Worm (Caenorhabditis elegans): ENCODE measurements around the gene clec-137.

The clec-137 gene

DNA sequence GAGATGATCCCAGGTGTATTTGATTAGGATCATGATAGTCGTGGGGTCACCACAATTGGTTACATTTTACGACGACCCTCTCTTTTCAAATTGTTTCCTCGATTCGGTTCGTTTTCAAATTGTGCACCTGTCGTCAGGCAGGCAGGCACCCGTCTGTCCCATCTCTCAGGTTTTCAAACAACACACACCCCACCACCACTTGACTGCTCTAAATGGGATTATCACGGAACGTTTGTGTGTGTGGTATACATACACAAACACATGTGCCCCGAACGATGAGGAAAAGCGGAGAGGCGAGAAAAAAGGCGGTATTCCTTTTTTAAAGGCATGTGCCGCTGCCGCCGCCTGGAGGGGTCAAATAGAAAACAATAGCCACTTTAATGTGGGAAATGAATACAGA, 32.6 kb downstream of the clec-137 start:
- TF ChIP-seq ceh-36 (tag; optimal IDR thresholded peaks at IDR 0.05) (peak; percentile 54), ceh-13 (GFP tag; optimal IDR thresholded peaks at IDR 0.05) (no peak), hmg-4 (GFP tag; optimal IDR thresholded peaks at IDR 0.05) (peak; percentile 10)

DNA sequence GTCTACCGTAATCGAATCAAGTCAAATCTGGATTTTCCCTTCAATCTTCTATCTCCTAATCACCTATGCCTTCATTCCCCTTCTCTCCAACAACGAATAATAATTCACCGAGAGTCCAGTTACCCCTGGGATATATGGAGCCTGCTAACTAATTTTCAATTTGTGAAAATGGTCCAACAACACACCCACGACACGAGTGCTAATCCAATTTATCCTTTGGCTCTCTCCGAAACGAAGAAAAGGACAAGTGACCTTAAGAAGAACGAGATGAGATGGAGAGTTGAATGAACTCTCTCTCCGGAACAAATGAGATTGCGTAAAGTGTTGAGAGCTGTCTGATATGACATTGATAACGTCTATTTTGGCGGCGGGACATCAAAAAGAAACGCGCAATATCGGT, 33.6 kb downstream of the clec-137 start:
- TF ChIP-seq pes-1 (GFP tag; IDR thresholded peaks at IDR 0.05) (no peak), tbx-37 (GFP tag; conservative IDR thresholded peaks at IDR 0.05) (no peak), sea-1 (GFP tag; conservative IDR thresholded peaks at IDR 0.05) (no peak), B0310.2 (tag; optimal IDR thresholded peaks at IDR 0.05) (no peak)

DNA sequence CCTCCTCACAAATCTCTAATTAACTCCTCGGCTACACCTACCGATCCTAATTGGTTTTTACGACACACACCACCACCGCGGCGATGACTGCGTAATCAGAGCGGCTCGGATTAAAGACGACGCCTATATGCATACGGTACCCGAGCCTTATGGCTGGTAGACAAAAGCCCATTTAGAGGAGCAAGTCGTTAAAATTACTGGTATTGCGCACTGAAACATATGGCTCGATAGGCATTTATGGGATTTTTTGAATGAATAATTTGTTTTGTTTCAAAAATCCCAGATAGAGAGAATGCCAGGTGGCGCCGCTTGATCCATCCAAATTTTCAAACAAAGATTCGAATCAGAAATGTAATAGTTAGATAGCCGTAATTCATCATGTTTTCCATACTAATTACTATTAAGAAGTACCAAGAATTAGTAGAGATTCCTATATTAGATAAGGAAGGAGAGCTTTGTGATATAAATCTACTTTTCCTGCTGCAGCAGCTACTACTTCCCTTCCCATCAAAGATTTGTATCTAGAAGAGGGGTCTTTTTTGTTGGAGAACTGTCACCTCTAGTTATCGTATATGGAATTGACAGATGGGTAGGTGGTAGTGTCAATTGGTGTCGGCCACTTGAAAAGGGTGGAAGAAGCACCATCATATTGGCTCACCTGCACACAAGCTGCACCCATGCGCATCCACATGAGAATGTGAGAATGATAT, 34.5 kb downstream of the clec-137 start:
- TF ChIP-seq ets-7 (tag; optimal IDR thresholded peaks at IDR 0.05) (no peak), tra-4 (tag; optimal IDR thresholded peaks at IDR 0.05) (no peak), hmg-4 (GFP tag; optimal IDR thresholded peaks at IDR 0.05) (no peak), ceh-36 (tag; optimal IDR thresholded peaks at IDR 0.05) (no peak), hnd-1 (tag; optimal IDR thresholded peaks at IDR 0.05) (no peak), scrt-1 (GFP tag; IDR thresholded peaks at IDR 0.05) (no peak), tbx-37 (GFP tag; conservative IDR thresholded peaks at IDR 0.05) (no peak)

DNA sequence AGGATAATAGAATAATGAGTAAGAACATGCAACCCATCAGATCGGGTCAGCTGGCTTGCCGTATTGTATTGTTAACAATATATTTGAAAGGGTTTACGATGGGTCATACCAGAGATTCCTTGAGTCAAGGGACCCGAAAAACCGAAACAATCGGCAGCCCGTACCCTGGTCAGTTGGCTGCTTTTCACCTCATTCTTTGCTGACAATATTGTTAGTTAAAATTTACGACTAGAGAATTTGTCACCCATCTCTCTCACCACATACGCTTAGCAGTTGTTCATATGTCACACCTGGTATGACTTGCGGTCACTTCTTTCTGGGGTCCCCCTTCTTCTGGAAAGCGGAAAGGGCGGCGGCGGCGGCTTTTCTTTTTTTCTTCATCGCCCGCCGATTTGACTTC, 36.8 kb downstream of the clec-137 start:
- TF ChIP-seq ama-1 (optimal IDR thresholded peaks at IDR 0.05) (no peak), pes-1 (GFP tag; IDR thresholded peaks at IDR 0.05) (0 out of 2 replicates have a peak, but pooled peaks have one; percentile 26)

DNA sequence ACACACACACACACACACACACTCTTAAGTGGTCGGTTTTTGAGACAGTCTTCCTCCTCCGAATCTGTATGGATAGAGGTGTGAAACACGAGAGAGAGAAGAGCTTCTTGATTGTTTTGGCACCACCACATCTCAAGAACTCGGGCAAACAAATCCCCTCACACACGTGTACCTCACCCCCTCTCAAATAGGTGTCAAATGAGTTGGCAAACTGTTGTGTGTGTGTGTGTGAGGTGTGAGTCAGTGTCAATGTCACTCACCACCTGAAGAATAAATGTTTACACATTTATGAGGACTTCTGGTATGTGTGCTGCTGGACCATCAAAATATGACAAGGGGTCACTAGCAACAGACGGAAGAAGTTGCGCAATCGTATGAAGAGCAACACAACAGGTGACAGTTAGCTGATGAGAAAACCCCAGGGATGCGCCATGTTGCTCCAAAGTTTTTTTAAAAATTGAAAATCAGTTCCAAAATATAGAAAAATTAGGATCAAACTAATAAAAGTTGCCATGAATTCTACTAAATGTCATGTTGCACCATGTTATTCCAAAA, 37.9 kb downstream of the clec-137 start:
- TF ChIP-seq ceh-13 (GFP tag; optimal IDR thresholded peaks at IDR 0.05) (no peak), flt-1 (GFP tag; IDR thresholded peaks at IDR 0.05) (no peak), scrt-1 (GFP tag; IDR thresholded peaks at IDR 0.05) (no peak), tra-4 (tag; optimal IDR thresholded peaks at IDR 0.05) (no peak), ceh-36 (tag; optimal IDR thresholded peaks at IDR 0.05) (no peak), ets-7 (tag; optimal IDR thresholded peaks at IDR 0.05) (no peak), ama-1 (optimal IDR thresholded peaks at IDR 0.05) (no peak), pes-1 (GFP tag; IDR thresholded peaks at IDR 0.05) (no peak), hmg-4 (GFP tag; optimal IDR thresholded peaks at IDR 0.05) (no peak), hmbx-1 (tag; optimal IDR thresholded peaks at IDR 0.05) (no peak), tbx-11 (GFP tag; IDR thresholded peaks at IDR 0.05) (no peak), aly-1 (tag; optimal IDR thresholded peaks at IDR 0.05) (no peak), hnd-1 (tag; optimal IDR thresholded peaks at IDR 0.05) (no peak), sea-1 (GFP tag; conservative IDR thresholded peaks at IDR 0.05) (no peak), B0310.2 (tag; optimal IDR thresholded peaks at IDR 0.05) (no peak), tbx-37 (GFP tag; conservative IDR thresholded peaks at IDR 0.05) (no peak), F13C5.2 (tag; optimal IDR thresholded peaks at IDR 0.05) (no peak)

DNA sequence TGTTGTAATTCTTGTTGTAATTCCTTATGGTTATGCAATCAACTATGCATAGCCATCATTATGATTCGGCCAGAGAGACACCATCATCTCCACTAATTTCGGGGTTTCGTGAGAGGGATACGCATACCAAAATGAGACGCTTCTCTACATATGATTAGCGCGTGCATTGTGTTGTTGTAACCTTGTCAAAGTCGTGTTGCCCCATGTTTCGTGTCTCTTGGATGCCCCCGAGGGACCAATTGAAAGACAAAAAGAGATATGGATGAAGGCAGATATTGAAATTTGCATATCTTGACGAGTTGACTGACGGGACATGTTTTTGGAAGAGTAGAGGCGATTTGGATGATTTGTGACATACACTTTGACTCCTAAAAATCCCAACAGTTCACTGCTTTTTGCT, 38.5 kb downstream of the clec-137 start:
- TF ChIP-seq flt-1 (GFP tag; IDR thresholded peaks at IDR 0.05) (0 out of 2 replicates have a peak, but pooled peaks have one; percentile 14), ets-7 (tag; optimal IDR thresholded peaks at IDR 0.05) (no peak)

ce11 chrII:4577391-4577790, 40.5 kb downstream of the clec-137 start:
- TF ChIP-seq ets-7 (tag; optimal IDR thresholded peaks at IDR 0.05): peak; percentile 92
- no peak for TF ChIP-seq B0310.2 (tag; optimal IDR thresholded peaks at IDR 0.05)

DNA sequence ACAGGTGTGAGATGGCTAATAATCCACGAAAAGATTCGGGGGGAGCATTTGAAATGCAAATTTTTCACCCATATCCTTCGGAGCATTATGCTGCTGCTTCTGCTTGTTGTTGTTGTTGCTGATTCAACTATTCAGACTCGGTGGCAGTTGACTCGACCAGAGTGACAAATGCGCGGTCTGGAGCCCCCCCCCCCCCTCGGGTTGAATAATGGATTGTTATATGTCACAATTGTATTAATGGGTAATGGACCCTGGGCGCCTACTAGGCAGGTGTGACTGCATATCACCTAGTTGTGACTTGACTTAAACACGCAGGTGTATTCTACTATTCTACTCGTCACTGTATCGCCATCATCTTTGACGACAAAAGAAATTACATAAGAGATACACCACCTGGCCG, 42.3 kb downstream of the clec-137 start:
- no peak for TF ChIP-seq aly-1 (tag; optimal IDR thresholded peaks at IDR 0.05)
- TF ChIP-seq ets-7 (tag; optimal IDR thresholded peaks at IDR 0.05): no peak
- no peak for TF ChIP-seq hmg-4 (GFP tag; optimal IDR thresholded peaks at IDR 0.05)
- no peak for TF ChIP-seq flt-1 (GFP tag; IDR thresholded peaks at IDR 0.05)
- no peak for TF ChIP-seq hmbx-1 (tag; optimal IDR thresholded peaks at IDR 0.05)
- TF ChIP-seq ceh-36 (tag; optimal IDR thresholded peaks at IDR 0.05): no peak
- TF ChIP-seq hnd-1 (tag; optimal IDR thresholded peaks at IDR 0.05): no peak
- no peak for TF ChIP-seq tra-4 (tag; optimal IDR thresholded peaks at IDR 0.05)
- no peak for TF ChIP-seq sea-1 (GFP tag; conservative IDR thresholded peaks at IDR 0.05)
- TF ChIP-seq scrt-1 (GFP tag; IDR thresholded peaks at IDR 0.05): no peak
- no peak for TF ChIP-seq ama-1 (optimal IDR thresholded peaks at IDR 0.05)
- TF ChIP-seq F13C5.2 (tag; optimal IDR thresholded peaks at IDR 0.05): no peak
- no peak for TF ChIP-seq B0310.2 (tag; optimal IDR thresholded peaks at IDR 0.05)
- no peak for TF ChIP-seq pes-1 (GFP tag; IDR thresholded peaks at IDR 0.05)
- TF ChIP-seq tbx-11 (GFP tag; IDR thresholded peaks at IDR 0.05): no peak
- TF ChIP-seq tbx-37 (GFP tag; conservative IDR thresholded peaks at IDR 0.05): no peak
- TF ChIP-seq ceh-13 (GFP tag; optimal IDR thresholded peaks at IDR 0.05): no peak

ce11 chrII:4574658-4575057, 43.2 kb downstream of the clec-137 start:
- TF ChIP-seq tbx-37 (GFP tag; conservative IDR thresholded peaks at IDR 0.05): 0 out of 2 replicates have a peak, but pooled peaks have one; percentile 7
- TF ChIP-seq tra-4 (tag; optimal IDR thresholded peaks at IDR 0.05): no peak

Data from whole organism, early embryonic.